Fruit fly (Drosophila melanogaster): ENCODE results near the gene Amnionless.
A peak's percentile ranks its signal among the peaks of the same experiment; 100 is the strongest.

Gene Amnionless

dm6 chr2L:305646-306045, 16.7 kb upstream of the Amnionless start, which contains the start of gene Plc21C (continued):
- no peak for TF ChIP-seq Lpt (GFP tag; optimal IDR thresholded peaks at IDR 0.05)
- TF ChIP-seq YL-1 (GFP tag; optimal IDR thresholded peaks at IDR 0.05), result peak; percentile 49
- no peak for TF ChIP-seq fd102C (GFP tag; optimal IDR thresholded peaks at IDR 0.05)
- TF ChIP-seq CG2712 (tag; optimal IDR thresholded peaks at IDR 0.05), result peak; percentile 60
- no peak for TF ChIP-seq pan (optimal IDR thresholded peaks at IDR 0.05)
- TF ChIP-seq pan (GFP tag; optimal IDR thresholded peaks at IDR 0.05 in 1 of 2, IDR thresholded peaks at IDR 0.05 in 1 of 2), result no peak
- peak; percentile 25 for TF ChIP-seq gcm (GFP tag; optimal IDR thresholded peaks at IDR 0.05)
- TF ChIP-seq inv (GFP tag; IDR thresholded peaks at IDR 0.05; ENCODE audit: partially characterized antibody), result no peak; the same call in 1 of the 2 replicates
- no peak for TF ChIP-seq CG3407 (GFP tag; optimal IDR thresholded peaks at IDR 0.05)
- no peak for TF ChIP-seq CG8388 (GFP tag; optimal IDR thresholded peaks at IDR 0.05)
- no peak for TF ChIP-seq gsb (GFP tag; IDR thresholded peaks at IDR 0.05)
- TF ChIP-seq CG6683 (GFP tag; optimal IDR thresholded peaks at IDR 0.05), result no peak
- TF ChIP-seq CG32767 (GFP tag; IDR thresholded peaks at IDR 0.05), result no peak
- 0 out of 2 replicates have a peak, but pooled peaks have one; percentile 6 for TF ChIP-seq CG11247 (GFP tag; IDR thresholded peaks at IDR 0.05)
- TF ChIP-seq scrt (GFP tag; optimal IDR thresholded peaks at IDR 0.05), result peak; percentile 12
- no peak for TF ChIP-seq Neu2 (GFP tag; optimal IDR thresholded peaks at IDR 0.05; ENCODE audit: borderline replicate concordance)
- no peak for TF ChIP-seq toy (GFP tag; IDR thresholded peaks at IDR 0.05)
- peak; percentile 61 for TF ChIP-seq HmgD (GFP tag; optimal IDR thresholded peaks at IDR 0.05)
- TF ChIP-seq CG14441 (GFP tag; IDR thresholded peaks at IDR 0.05), result peak; percentile 48
- no peak for TF ChIP-seq CG6791 (GFP tag; IDR thresholded peaks at IDR 0.05; ENCODE audit: partially characterized antibody)
- no peak for TF ChIP-seq Mes4 (GFP tag; optimal IDR thresholded peaks at IDR 0.05)
- TF ChIP-seq D19A (tag; optimal IDR thresholded peaks at IDR 0.05), result peak; percentile 6
- peak; percentile 10 for TF ChIP-seq kni (GFP tag; optimal IDR thresholded peaks at IDR 0.05)
- no peak for TF ChIP-seq exex (tag; optimal IDR thresholded peaks at IDR 0.05)
- TF ChIP-seq sima (GFP tag; optimal IDR thresholded peaks at IDR 0.05), result no peak
- no peak for TF ChIP-seq gce (GFP tag; IDR thresholded peaks at IDR 0.05)
- no peak for TF ChIP-seq HHEX (GFP tag; optimal IDR thresholded peaks at IDR 0.05)
- no peak for TF ChIP-seq cg (GFP tag; optimal IDR thresholded peaks at IDR 0.05)
- TF ChIP-seq CG7556 (GFP tag; optimal IDR thresholded peaks at IDR 0.05), result peak; percentile 43
- TF ChIP-seq chm (GFP tag; IDR thresholded peaks at IDR 0.05), result no peak
- TF ChIP-seq D (optimal IDR thresholded peaks at IDR 0.05), result no peak
- TF ChIP-seq D (GFP tag; optimal IDR thresholded peaks at IDR 0.05), result no peak
- TF ChIP-seq CG17186 (GFP tag; optimal IDR thresholded peaks at IDR 0.05), result peak; percentile 49
- peak; percentile 97 for TF ChIP-seq Sin3A (optimal IDR thresholded peaks at IDR 0.05)
- TF ChIP-seq Hr78 (GFP tag; optimal IDR thresholded peaks at IDR 0.05), result no peak
- no peak for TF ChIP-seq danr (GFP tag; IDR thresholded peaks at IDR 0.05)
- peak; percentile 64 for TF ChIP-seq BEAF-32 (GFP tag; optimal IDR thresholded peaks at IDR 0.05)
- no peak for TF ChIP-seq TFAM (GFP tag; optimal IDR thresholded peaks at IDR 0.05)
- TF ChIP-seq luna (GFP tag; optimal IDR thresholded peaks at IDR 0.05), result no peak
- peak; percentile 74 for TF ChIP-seq Deaf1 (tag; optimal IDR thresholded peaks at IDR 0.05)
- TF ChIP-seq schlank (tag; optimal IDR thresholded peaks at IDR 0.05), result no peak
- no peak for TF ChIP-seq CG12236 (GFP tag; optimal IDR thresholded peaks at IDR 0.05)
- TF ChIP-seq pros (GFP tag; optimal IDR thresholded peaks at IDR 0.05), result no peak
- TF ChIP-seq ranshi (GFP tag; IDR thresholded peaks at IDR 0.05), result no peak
- no peak for TF ChIP-seq Atf-2 (GFP tag; optimal IDR thresholded peaks at IDR 0.05)
- peak; percentile 68 for TF ChIP-seq phol (tag; optimal IDR thresholded peaks at IDR 0.05)
- peak; percentile 39 for TF ChIP-seq bcd (GFP tag; optimal IDR thresholded peaks at IDR 0.05)
- TF ChIP-seq CG8281 (tag; optimal IDR thresholded peaks at IDR 0.05), result no peak
- TF ChIP-seq amos (GFP tag; IDR thresholded peaks at IDR 0.05; ENCODE audit: partially characterized antibody), result peak; percentile 31; the same call in 1 of the 2 replicates
- TF ChIP-seq dysf (GFP tag; IDR thresholded peaks at IDR 0.05), result no peak; the same call in 2 of the 3 replicates
- peak; percentile 100 for TF ChIP-seq CG18011 (GFP tag; optimal IDR thresholded peaks at IDR 0.05)
